Fruit fly (Drosophila melanogaster): Measurements from ENCODE around the gene CG15912.

DNA sequence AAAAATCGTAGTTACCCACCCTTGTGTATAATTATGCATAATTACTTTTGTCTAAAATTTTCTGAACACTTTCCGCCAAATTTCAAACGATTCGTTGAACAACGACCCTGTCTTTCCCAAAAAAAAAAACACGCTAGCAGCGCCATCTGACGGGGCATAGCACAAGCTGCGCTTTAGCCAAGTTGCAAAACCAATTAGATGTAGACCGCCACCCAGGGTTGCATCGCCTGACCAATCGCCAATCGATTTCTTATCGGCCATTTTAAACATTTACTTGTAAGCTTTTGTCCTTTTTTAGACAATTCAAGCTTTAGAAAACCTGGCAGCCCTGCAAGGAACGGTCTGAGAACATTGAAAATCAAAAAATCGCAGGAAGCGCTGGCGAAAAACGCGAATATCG lies 19.0 kb upstream of the CG15912 start, which contains the start of gene CG3556:
- TF ChIP-seq ttk (optimal IDR thresholded peaks at IDR 0.05) (no peak), Myc (optimal IDR thresholded peaks at IDR 0.05) (no peak), Sin3A (optimal IDR thresholded peaks at IDR 0.05) (no peak), psq (optimal IDR thresholded peaks at IDR 0.05) (no peak)

Data from Kc167 (cell line).